Fruit fly (Drosophila melanogaster) whole organism, embryonic: ENCODE results near the gene CG12301.

Source experiments
- Blimp-1 ChIP-seq: fragments of 200-800 bp; sonication (Bioruptor generic); optimal IDR thresholded peaks from 3 replicates; lab custom pipeline; 2018; ENCODE audit warnings: missing biosample characterization, missing genetic modification characterization, mild to moderate bottlenecking, moderate library complexity, missing genetic modification reagents
- CG10565 ChIP-seq: fragments of 200-800 bp; sonication (Bioruptor generic); optimal IDR thresholded peaks from 3 replicates; lab custom pipeline; 2016; ENCODE audit warnings: missing biosample characterization, mild to moderate bottlenecking, missing genetic modification characterization
- CG10979 ChIP-seq: fragments of 200-800 bp; sonication (Bioruptor generic); optimal IDR thresholded peaks from 2 replicates; lab custom pipeline; 2018; ENCODE audit warnings: missing biosample characterization, mild to moderate bottlenecking, missing genetic modification characterization, moderate library complexity
- CG12391 ChIP-seq: fragments of 200-800 bp; sonication (Bioruptor generic); optimal IDR thresholded peaks from 3 replicates; lab custom pipeline; 2018; ENCODE audit warnings: missing biosample characterization, mild to moderate bottlenecking, missing genetic modification characterization, moderate library complexity
- CG12659 ChIP-seq: fragments of 200-800 bp; sonication (Bioruptor generic); optimal IDR thresholded peaks from 3 replicates; lab custom pipeline; 2017; ENCODE audit warnings: mild to moderate bottlenecking, missing biosample characterization, missing genetic modification reagents, missing genetic modification characterization
- CG13775 ChIP-seq: fragments of 200-800 bp; sonication (Bioruptor generic); optimal IDR thresholded peaks from 3 replicates; lab custom pipeline; 2017; ENCODE audit warnings: missing biosample characterization, mild to moderate bottlenecking, missing genetic modification characterization
- CG15601 ChIP-seq: fragments of 200-800 bp; sonication (Bioruptor generic); optimal IDR thresholded peaks from 3 replicates; lab custom pipeline; 2019; ENCODE audit warnings: missing biosample characterization, mild to moderate bottlenecking, missing genetic modification characterization, moderate library complexity
- CG17359 ChIP-seq: fragments of 200-800 bp; sonication (Bioruptor generic); optimal IDR thresholded peaks from 3 replicates; lab custom pipeline; 2018; ENCODE audit warnings: missing biosample characterization, mild to moderate bottlenecking, missing genetic modification characterization, moderate library complexity
- CG17385 ChIP-seq: fragments of 200-800 bp; sonication (Bioruptor generic); optimal IDR thresholded peaks from 3 replicates; lab custom pipeline; 2018; ENCODE audit warnings: missing biosample characterization, mild to moderate bottlenecking, missing genetic modification characterization
- CG2199 ChIP-seq: fragments of 200-800 bp; sonication (Bioruptor generic); IDR thresholded peaks from 3 replicates; pipeline ENCODE4 v1.3.6; 2022; ENCODE audit warnings: missing biosample characterization, missing genetic modification characterization
- CG32772 ChIP-seq: fragments of 200-800 bp; sonication (Bioruptor generic); IDR thresholded peaks from 2 replicates; pipeline ENCODE4 v1.3.6; 2022; ENCODE audit warnings: missing biosample characterization, missing genetic modification characterization
- CG4617 ChIP-seq: fragments of 200-800 bp; sonication (Bioruptor generic); optimal IDR thresholded peaks from 3 replicates; lab custom pipeline; 2016; ENCODE audit warnings: missing biosample characterization, missing genetic modification characterization, borderline replicate concordance
- CG9876 ChIP-seq: fragments of 200-800 bp; sonication (Bioruptor generic); optimal IDR thresholded peaks from 2 replicates; lab custom pipeline; 2016; ENCODE audit warnings: missing biosample characterization, missing genetic modification characterization
- Chrac-16 ChIP-seq: fragments of 200-800 bp; sonication (Bioruptor generic); optimal IDR thresholded peaks from 3 replicates; lab custom pipeline; 2016; ENCODE audit warnings: missing biosample characterization, missing genetic modification characterization
- Eip74EF ChIP-seq, 2 experiments: fragments of 200-800 bp in 1 of 2; fragments of >200 bp in 1 of 2; sonication (Bioruptor generic) in 1 of 2; optimal IDR thresholded peaks; 2 replicates each; lab custom pipeline; 2017 to 2019; ENCODE audit warnings: missing biosample characterization in 2 of 2, missing genetic modification characterization in 2 of 2, mild to moderate bottlenecking in 1 of 2, moderate library complexity in 1 of 2
- HHEX ChIP-seq: fragments of 200-800 bp; sonication (Bioruptor generic); optimal IDR thresholded peaks from 3 replicates; lab custom pipeline; 2017; ENCODE audit warnings: missing biosample characterization, mild to moderate bottlenecking, missing genetic modification characterization, missing genetic modification reagents
- Hr51 ChIP-seq, 2 experiments: fragments of 200-800 bp; sonication (Bioruptor generic); optimal IDR thresholded peaks; 2 replicates in 1 of 2; 3 replicates in 1 of 2; lab custom pipeline; 2016 to 2018; ENCODE audit warnings: missing biosample characterization in 2 of 2, missing genetic modification characterization in 2 of 2, mild to moderate bottlenecking in 1 of 2, moderate library complexity in 1 of 2
- Max ChIP-seq: fragments of 200-800 bp; sonication (Bioruptor generic); optimal IDR thresholded peaks from 2 replicates; lab custom pipeline; 2016; ENCODE audit warnings: missing biosample characterization, mild to moderate bottlenecking, missing genetic modification characterization
- Med ChIP-seq: fragments of 200-800 bp; sonication (Bioruptor generic); peaks from one replicate; lab custom pipeline; 2016; ENCODE audit warnings: missing biosample characterization, missing genetic modification characterization, mild to moderate bottlenecking, inconsistent platforms, moderate library complexity
- Spps ChIP-seq: fragments of 200-800 bp; sonication (Bioruptor generic); optimal IDR thresholded peaks from 2 replicates; lab custom pipeline; 2018; ENCODE audit warnings: missing biosample characterization, mild to moderate bottlenecking, missing genetic modification characterization
- abd-A ChIP-seq: fragments of 200-800 bp; sonication (Bioruptor generic); optimal IDR thresholded peaks from 3 replicates; lab custom pipeline; 2019; ENCODE audit warnings: missing biosample characterization, mild to moderate bottlenecking, missing genetic modification characterization, moderate library complexity
- bab2 ChIP-seq: fragments of 200-800 bp; sonication (Bioruptor generic); optimal IDR thresholded peaks from 2 replicates; lab custom pipeline; 2016; ENCODE audit warnings: missing biosample characterization, missing genetic modification characterization
- bsh ChIP-seq, 2 experiments: fragments of 200-800 bp; sonication (Bioruptor generic); optimal IDR thresholded peaks; 2 replicates each; lab custom pipeline; 2017 to 2018; ENCODE audit warnings: mild to moderate bottlenecking in 2 of 2, missing biosample characterization in 2 of 2, missing genetic modification characterization in 2 of 2, moderate library complexity in 1 of 2
- ci ChIP-seq: fragments of 200-800 bp; sonication (Bioruptor generic); IDR thresholded peaks from 3 replicates; pipeline ENCODE4 v1.3.6; 2022; ENCODE audit warnings: missing biosample characterization, missing genetic modification characterization
- crol ChIP-seq: fragments of 200-800 bp; sonication (Bioruptor generic); IDR thresholded peaks from 2 replicates; pipeline ENCODE4 v1.3.6; 2022; ENCODE audit warnings: missing biosample characterization, missing genetic modification characterization
- disco-r ChIP-seq: fragments of 200-800 bp; sonication (Bioruptor generic); optimal IDR thresholded peaks from 2 replicates; lab custom pipeline; 2016; ENCODE audit warnings: missing biosample characterization, missing genetic modification characterization
- ems ChIP-seq: fragments of 200-800 bp; sonication (Bioruptor generic); optimal IDR thresholded peaks from 3 replicates; lab custom pipeline; 2016; ENCODE audit warnings: missing biosample characterization, missing genetic modification characterization
- eyg ChIP-seq: fragments of 200-800 bp; sonication (Bioruptor generic); optimal IDR thresholded peaks from 3 replicates; lab custom pipeline; 2016; ENCODE audit warnings: missing biosample characterization, missing genetic modification characterization
- fd96Cb ChIP-seq: fragments of 200-800 bp; sonication (Bioruptor generic); optimal IDR thresholded peaks from 2 replicates; lab custom pipeline; 2018; ENCODE audit warnings: missing biosample characterization, mild to moderate bottlenecking, missing genetic modification characterization, moderate library complexity
- kay ChIP-seq: fragments of 200-800 bp; sonication (Bioruptor generic); optimal IDR thresholded peaks from 2 replicates; lab custom pipeline; 2016; ENCODE audit warnings: missing biosample characterization, missing genetic modification characterization
- kni ChIP-seq: fragments of 200-800 bp; sonication (Bioruptor generic); optimal IDR thresholded peaks from 3 replicates; lab custom pipeline; 2017; ENCODE audit warnings: mild to moderate bottlenecking, missing biosample characterization, missing genetic modification reagents, missing genetic modification characterization
- oc ChIP-seq: fragments of 200-800 bp; sonication (Bioruptor generic); optimal IDR thresholded peaks from 2 replicates; lab custom pipeline; 2018; ENCODE audit warnings: missing biosample characterization, mild to moderate bottlenecking, missing genetic modification characterization, moderate library complexity
- onecut ChIP-seq: fragments of 200-800 bp; sonication (Bioruptor generic); IDR thresholded peaks from 2 replicates; pipeline ENCODE4 v1.3.6; 2022; ENCODE audit warnings: missing biosample characterization, missing genetic modification characterization
- phol ChIP-seq: fragments of 200-800 bp; sonication (Bioruptor generic); optimal IDR thresholded peaks from 3 replicates; lab custom pipeline; 2018; ENCODE audit warnings: missing biosample characterization, mild to moderate bottlenecking, missing genetic modification characterization, moderate library complexity
- pros ChIP-seq: fragments of 200-800 bp; sonication (Bioruptor generic); optimal IDR thresholded peaks from 3 replicates; lab custom pipeline; 2019; ENCODE audit warnings: missing biosample characterization, mild to moderate bottlenecking, missing genetic modification characterization, moderate library complexity
- row ChIP-seq: fragments of 200-800 bp; sonication (Bioruptor generic); IDR thresholded peaks from 3 replicates; pipeline ENCODE4 v1.3.6; 2022; ENCODE audit warnings: missing biosample characterization, missing genetic modification characterization
- sens ChIP-seq: fragments of 200-800 bp; sonication (Bioruptor generic); peaks from one replicate; lab custom pipeline; 2016; ENCODE audit warnings: missing biosample characterization, missing genetic modification characterization
- sens-2 ChIP-seq: fragments of 200-800 bp; sonication (Bioruptor generic); IDR thresholded peaks from 2 replicates; pipeline ENCODE4 v1.3.6; 2022; ENCODE audit warnings: missing biosample characterization, missing genetic modification characterization
- seq ChIP-seq: fragments of 200-800 bp; sonication (Bioruptor generic); IDR thresholded peaks from 2 replicates; pipeline ENCODE4 v1.3.6; 2022; ENCODE audit warnings: missing biosample characterization, missing genetic modification characterization

Gene CG12301

DNA sequence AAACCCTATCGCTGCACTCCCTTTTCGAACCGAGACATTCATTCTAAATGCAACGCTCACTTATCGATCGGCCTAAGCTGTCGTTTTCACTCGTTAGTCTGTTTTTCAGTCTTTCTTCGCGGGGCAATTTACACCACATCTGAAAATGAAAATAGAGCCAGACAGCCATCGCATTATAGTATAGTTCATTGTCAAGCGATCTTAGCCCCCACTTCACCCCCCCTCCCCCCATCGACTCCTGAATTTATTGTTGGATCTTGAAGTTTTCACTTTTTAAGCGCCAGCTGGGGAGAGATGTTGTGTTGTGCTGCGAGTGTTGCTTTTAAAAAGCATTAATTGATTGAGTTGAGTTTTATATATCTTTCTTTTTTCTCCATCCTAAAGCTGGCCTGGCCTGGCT lies 18.6 kb downstream of the CG12301 start:
- peak; percentile 89 for TF ChIP-seq oc (tag; lab: Kevin White, UChicago)
- peak; percentile 78 for TF ChIP-seq abd-A (tag; lab: Kevin White, UChicago)
- TF ChIP-seq Blimp-1 (GFP tag; lab: Kevin White, UChicago) = peak; percentile 98
- peak; percentile 31 for TF ChIP-seq kni
- no peak for TF ChIP-seq Max (GFP tag; lab: Kevin White, UChicago)
- peak; percentile 36 for TF ChIP-seq pros (GFP tag; lab: Kevin White, UChicago)
- TF ChIP-seq CG10565 = no peak
- no peak for TF ChIP-seq CG9876 (GFP tag; lab: Kevin White, UChicago)
- peak; percentile 54; the same call in 1 of the 3 replicates for TF ChIP-seq CG2199 (GFP tag; lab: Robert Waterston, UW)
- TF ChIP-seq crol (GFP tag; lab: Robert Waterston, UW) = peak; percentile 76
- TF ChIP-seq onecut = peak; percentile 60; the same call in 1 of the 2 replicates

- TF ChIP-seq disco-r (GFP tag; lab: Kevin White, UChicago) (no peak), kay (GFP tag; lab: Kevin White, UChicago) (peak; percentile 15), Chrac-16 (GFP tag; lab: Kevin White, UChicago) (peak; percentile 1), bsh (GFP tag; optimal IDR thresholded peaks at IDR 0.05; lab: Kevin White, UChicago) (peak in 1 of 2 experiments; percentile 50), CG17385 (GFP tag; lab: Kevin White, UChicago) (peak; percentile 10), row (GFP tag; lab: Robert Waterston, UW) (peak; percentile 43; the same call in 2 of the 3 replicates), CG17359 (tag; lab: Kevin White, UChicago) (peak; percentile 4), CG13775 (GFP tag; lab: Kevin White, UChicago) (peak; percentile 10), bab2 (GFP tag; lab: Kevin White, UChicago) (peak; percentile 14), Spps (peak; percentile 11), seq (GFP tag; lab: Robert Waterston, UW) (0 out of 2 replicates have a peak, but pooled peaks have one; percentile 14), CG10979 (tag; lab: Kevin White, UChicago) (peak; percentile 11), Med (GFP tag; lab: Kevin White, UChicago) (peak; percentile 83), CG32772 (GFP tag; lab: Robert Waterston, UW) (no peak), sens (peak; percentile 87), ci (0 out of 3 replicates have a peak, but pooled peaks have one; percentile 63), crol (GFP tag; lab: Robert Waterston, UW) (0 out of 2 replicates have a peak, but pooled peaks have one; percentile 17), phol (peak; percentile 8), HHEX (no peak), ems (GFP tag; lab: Kevin White, UChicago) (no peak), fd96Cb (tag; lab: Kevin White, UChicago) (no peak), CG12391 (tag; lab: Kevin White, UChicago) (peak; percentile 21)
- TF ChIP-seq, all 482 proteins: peak for 17
These were observed 19.5 kb downstream of the CG12301 start for dm6 chr3L:15600051-15600450.

- no peak for TF ChIP-seq CG12659 (GFP tag; lab: Kevin White, UChicago)
- TF ChIP-seq Hr51 (GFP tag; optimal IDR thresholded peaks at IDR 0.05; lab: Kevin White, UChicago) = no peak
- TF ChIP-seq sens-2 (GFP tag; lab: Robert Waterston, UW) = no peak
- no peak for TF ChIP-seq CG15601 (tag; lab: Kevin White, UChicago)
- no peak for TF ChIP-seq CG4617 (GFP tag; lab: Kevin White, UChicago)
- no peak for TF ChIP-seq Eip74EF (GFP tag; optimal IDR thresholded peaks at IDR 0.05; lab: Kevin White, UChicago)
- peak; percentile 51 for TF ChIP-seq Med (GFP tag; lab: Kevin White, UChicago)
- TF ChIP-seq eyg (GFP tag; lab: Kevin White, UChicago) = no peak
These were observed 24.4 kb downstream of the CG12301 start for dm6 chr3L:15604979-15605378.
